Fruit fly (Drosophila melanogaster) whole organism, prepupa: ENCODE measurements around the gene Sec15.

Source experiments
- CG10669 ChIP-seq: fragments of 200-800 bp; sonication (Bioruptor generic); optimal IDR thresholded peaks from 3 replicates; lab custom pipeline; 2018; ENCODE audit warnings: missing biosample characterization, mild to moderate bottlenecking, missing genetic modification characterization, moderate library complexity
- CG11294 ChIP-seq: fragments of 200-800 bp; sonication (Bioruptor generic); IDR thresholded peaks from 2 replicates; pipeline ENCODE4 v1.3.6; 2022; ENCODE audit warnings: missing biosample characterization, missing genetic modification characterization
- CG11902 ChIP-seq: fragments of 200-800 bp; sonication (Bioruptor generic); optimal IDR thresholded peaks from 3 replicates; lab custom pipeline; 2016; ENCODE audit warnings: missing biosample characterization, missing genetic modification characterization
- CG15336 ChIP-seq: fragments of 200-800 bp; sonication (Bioruptor generic); IDR thresholded peaks from 2 replicates; pipeline ENCODE4 v1.3.6; 2022; ENCODE audit warnings: missing biosample characterization, missing genetic modification characterization
- CG1621 ChIP-seq: fragments of 200-800 bp; sonication (Bioruptor generic); optimal IDR thresholded peaks from 3 replicates; lab custom pipeline; 2018; ENCODE audit warnings: missing biosample characterization, mild to moderate bottlenecking, missing genetic modification characterization
- CG31627 ChIP-seq: fragments of 200-800 bp; sonication (Bioruptor generic); optimal IDR thresholded peaks from 3 replicates; lab custom pipeline; 2016; ENCODE audit warnings: missing biosample characterization, missing genetic modification characterization
- CG32006 ChIP-seq: fragments of 200-800 bp; sonication (Bioruptor generic); optimal IDR thresholded peaks from 3 replicates; lab custom pipeline; 2017; ENCODE audit warnings: missing biosample characterization, mild to moderate bottlenecking, missing genetic modification characterization
- CG34406 ChIP-seq: fragments of 200-800 bp; sonication (Bioruptor generic); optimal IDR thresholded peaks from 3 replicates; lab custom pipeline; 2016; ENCODE audit warnings: missing biosample characterization, missing genetic modification characterization
- CG3919 ChIP-seq: fragments of 200-800 bp; sonication (Bioruptor generic); optimal IDR thresholded peaks from 3 replicates; lab custom pipeline; 2016; ENCODE audit warnings: missing biosample characterization, missing genetic modification characterization
- CG4318 ChIP-seq: fragments of 200-800 bp; sonication (Bioruptor generic); optimal IDR thresholded peaks from 3 replicates; lab custom pipeline; 2017; ENCODE audit warnings: missing biosample characterization, mild to moderate bottlenecking, missing genetic modification characterization
- CG6163 ChIP-seq: fragments of 200-800 bp; sonication (Bioruptor generic); IDR thresholded peaks from 3 replicates; pipeline ENCODE4 v1.3.6; 2022; ENCODE audit warnings: missing biosample characterization, missing genetic modification characterization
- CG6276 ChIP-seq: fragments of 200-800 bp; sonication (Bioruptor generic); optimal IDR thresholded peaks from 2 replicates; lab custom pipeline; 2017; ENCODE audit warnings: missing biosample characterization, mild to moderate bottlenecking, missing genetic modification characterization
- CG6792 ChIP-seq: fragments of 200-800 bp; sonication (Bioruptor generic); optimal IDR thresholded peaks from 3 replicates; lab custom pipeline; 2016; ENCODE audit warnings: missing biosample characterization, missing genetic modification characterization
- CG6808 ChIP-seq: fragments of 200-800 bp; sonication (Bioruptor generic); optimal IDR thresholded peaks from 3 replicates; lab custom pipeline; 2017; ENCODE audit warnings: missing biosample characterization, missing genetic modification characterization, mild to moderate bottlenecking, moderate library complexity, missing genetic modification reagents
- CG6854 ChIP-seq: fragments of 200-800 bp; sonication (Bioruptor generic); optimal IDR thresholded peaks from 2 replicates; lab custom pipeline; 2017; ENCODE audit warnings: missing biosample characterization, mild to moderate bottlenecking, missing genetic modification characterization
- CG8632 ChIP-seq: fragments of 200-800 bp; sonication (Bioruptor generic); optimal IDR thresholded peaks from 3 replicates; lab custom pipeline; 2016; ENCODE audit warnings: missing biosample characterization, missing genetic modification characterization
- Eip75B ChIP-seq: fragments of 200-800 bp; sonication (Bioruptor generic); optimal IDR thresholded peaks from 3 replicates; lab custom pipeline; 2016; ENCODE audit warnings: missing biosample characterization, missing genetic modification characterization
- Eip78C ChIP-seq: fragments of 200-800 bp; sonication (Bioruptor generic); peaks from one replicate; lab custom pipeline; 2016; ENCODE audit warnings: missing biosample characterization, missing genetic modification characterization
- Eip93F ChIP-seq: fragments of 200-800 bp; sonication (Bioruptor generic); optimal IDR thresholded peaks from 2 replicates; lab custom pipeline; 2016; ENCODE audit warnings: missing biosample characterization, mild to moderate bottlenecking, missing genetic modification characterization
- Gug ChIP-seq: fragments of 200-800 bp; sonication (Bioruptor generic); IDR thresholded peaks from 2 replicates; pipeline ENCODE4 v1.3.6; 2022; ENCODE audit warnings: missing biosample characterization, missing genetic modification characterization
- Hr39 ChIP-seq: fragments of 200-800 bp; sonication (Bioruptor generic); optimal IDR thresholded peaks from 2 replicates; lab custom pipeline; 2016; ENCODE audit warnings: missing biosample characterization, missing genetic modification characterization
- Hr4 ChIP-seq: fragments of 200-800 bp; sonication (Bioruptor generic); optimal IDR thresholded peaks from 3 replicates; lab custom pipeline; 2016; ENCODE audit warnings: missing biosample characterization, missing genetic modification characterization
- Lpt ChIP-seq: fragments of 200-800 bp; sonication (Bioruptor generic); optimal IDR thresholded peaks from 3 replicates; lab custom pipeline; 2016; ENCODE audit warnings: missing biosample characterization, missing genetic modification characterization
- OdsH ChIP-seq: fragments of 200-800 bp; sonication (Bioruptor generic); optimal IDR thresholded peaks from 3 replicates; lab custom pipeline; 2016; ENCODE audit warnings: missing biosample characterization, missing genetic modification characterization
- Smox ChIP-seq: fragments of 200-800 bp; sonication (Bioruptor generic); optimal IDR thresholded peaks from 3 replicates; lab custom pipeline; 2016; ENCODE audit warnings: missing biosample characterization, missing genetic modification characterization
- Sox102F ChIP-seq: fragments of 200-800 bp; sonication (Bioruptor generic); optimal IDR thresholded peaks from 2 replicates; lab custom pipeline; 2016; ENCODE audit warnings: missing biosample characterization, mild to moderate bottlenecking, missing genetic modification characterization
- Sox14 ChIP-seq: fragments of 200-800 bp; sonication (Bioruptor generic); optimal IDR thresholded peaks from 3 replicates; lab custom pipeline; 2016; ENCODE audit warnings: missing biosample characterization, missing genetic modification characterization
- achi ChIP-seq: fragments of 200-800 bp; sonication (Bioruptor generic); optimal IDR thresholded peaks from 3 replicates; lab custom pipeline; 2016; ENCODE audit warnings: missing biosample characterization, missing genetic modification characterization
- cyc ChIP-seq: fragments of 200-800 bp; sonication (Bioruptor generic); optimal IDR thresholded peaks from 3 replicates; lab custom pipeline; 2016; ENCODE audit warnings: missing biosample characterization, missing genetic modification characterization
- dac ChIP-seq: fragments of 200-800 bp; sonication (Bioruptor generic); optimal IDR thresholded peaks from 2 replicates; lab custom pipeline; 2017; ENCODE audit warnings: missing biosample characterization, mild to moderate bottlenecking, missing genetic modification characterization
- eg ChIP-seq: fragments of 200-800 bp; sonication (Bioruptor generic); IDR thresholded peaks from 3 replicates; pipeline ENCODE4 v1.3.6; 2022; ENCODE audit warnings: missing biosample characterization, missing genetic modification characterization
- esn ChIP-seq: fragments of 200-800 bp; sonication (Bioruptor generic); optimal IDR thresholded peaks from 2 replicates; lab custom pipeline; 2016; ENCODE audit warnings: missing biosample characterization, mild to moderate bottlenecking, missing genetic modification characterization, moderate library complexity
- fd85E ChIP-seq: fragments of 200-800 bp; sonication (Bioruptor generic); optimal IDR thresholded peaks from 3 replicates; lab custom pipeline; 2016; ENCODE audit warnings: missing biosample characterization, missing genetic modification characterization
- fkh ChIP-seq: fragments of 200-800 bp; sonication (Bioruptor generic); optimal IDR thresholded peaks from 3 replicates; lab custom pipeline; 2017; ENCODE audit warnings: missing biosample characterization, mild to moderate bottlenecking, missing genetic modification characterization, moderate library complexity
- lz ChIP-seq: fragments of 200-800 bp; sonication (Bioruptor generic); optimal IDR thresholded peaks from 3 replicates; lab custom pipeline; 2016; ENCODE audit warnings: missing biosample characterization, missing genetic modification characterization
- pdm3 ChIP-seq: fragments of 200-800 bp; sonication (Bioruptor generic); optimal IDR thresholded peaks from 3 replicates; lab custom pipeline; 2016; ENCODE audit warnings: missing biosample characterization, missing genetic modification characterization
- spab ChIP-seq: fragments of 200-800 bp; sonication (Bioruptor generic); optimal IDR thresholded peaks from 2 replicates; lab custom pipeline; 2017; ENCODE audit warnings: missing biosample characterization, mild to moderate bottlenecking, missing genetic modification characterization, missing genetic modification reagents
- ss ChIP-seq, 2 experiments: fragments of 200-800 bp; sonication (Bioruptor generic); optimal IDR thresholded peaks; 2 replicates in 1 of 2; 3 replicates in 1 of 2; lab custom pipeline; 2017 to 2018; ENCODE audit warnings: mild to moderate bottlenecking in 2 of 2, missing biosample characterization in 2 of 2, missing genetic modification characterization in 2 of 2, moderate library complexity in 1 of 2
- svp ChIP-seq: fragments of 200-800 bp; sonication (Bioruptor generic); peaks from one replicate; lab custom pipeline; 2016; ENCODE audit warnings: missing biosample characterization, missing genetic modification characterization
- vri ChIP-seq: fragments of 200-800 bp; sonication (Bioruptor generic); optimal IDR thresholded peaks from 3 replicates; lab custom pipeline; 2016; ENCODE audit warnings: missing biosample characterization, mild to moderate bottlenecking, missing genetic modification characterization

Sec15 gene

DNA sequence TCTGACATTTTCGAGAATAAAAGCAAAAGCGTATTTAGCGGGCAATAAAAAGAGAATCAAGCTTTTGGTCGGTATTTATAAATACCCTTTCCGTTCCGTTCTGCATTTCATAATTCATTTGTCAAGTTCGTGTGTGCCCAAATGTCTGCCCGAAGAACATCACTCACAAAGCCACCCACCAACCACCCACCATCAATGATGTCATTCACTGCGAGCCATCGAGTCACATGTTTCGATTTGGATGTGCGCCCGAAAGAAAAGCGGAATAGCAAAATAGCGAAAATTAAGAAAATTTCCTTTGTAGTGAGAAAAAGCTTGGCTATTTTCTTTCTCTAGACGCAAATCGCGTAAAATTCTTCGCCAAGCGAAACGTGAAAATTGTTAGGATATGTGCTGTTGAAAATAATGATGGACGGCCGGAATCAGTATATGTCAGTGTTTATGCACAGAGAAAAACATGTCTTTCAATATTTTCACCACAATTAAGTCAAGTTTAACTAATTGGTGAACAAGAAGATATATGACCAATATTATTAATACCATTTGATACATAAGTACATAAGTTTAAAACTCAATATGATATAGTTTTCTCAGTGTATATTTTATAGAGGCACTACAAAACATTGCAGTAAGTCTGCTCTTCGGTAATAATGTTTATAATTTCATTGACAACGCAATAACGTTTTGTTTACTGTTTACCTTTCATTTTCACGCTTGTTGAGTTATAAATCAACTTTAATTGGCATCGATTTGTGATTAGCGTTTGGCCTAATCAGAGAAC is 43.5 kb upstream of the Sec15 start (continued):
- TF ChIP-seq Sox14 (GFP tag; lab: Kevin White, UChicago) (peak; percentile 13), CG11294 (GFP tag; lab: Robert Waterston, UW) (peak; percentile 44; the same call in 1 of the 2 replicates), CG11902 (no peak), CG31627 (GFP tag; lab: Kevin White, UChicago) (peak; percentile 48), CG4318 (GFP tag; lab: Kevin White, UChicago) (no peak), svp (GFP tag; lab: Kevin White, UChicago) (peak; percentile 54), CG6854 (GFP tag; lab: Kevin White, UChicago) (no peak), CG8632 (peak; percentile 43), pdm3 (GFP tag; lab: Kevin White, UChicago) (peak; percentile 27), CG15336 (peak; percentile 73), esn (GFP tag; lab: Kevin White, UChicago) (peak; percentile 57), CG32006 (peak; percentile 32)

dm6 chr3R:21150090-21150489 is 42.3 kb upstream of the Sec15 start:
- TF ChIP-seq Hr39 (GFP tag; lab: Kevin White, UChicago) (no peak), svp (GFP tag; lab: Kevin White, UChicago) (peak; percentile 87), Eip78C (GFP tag; lab: Kevin White, UChicago) (peak; percentile 63), CG1621 (tag; lab: Kevin White, UChicago) (no peak), vri (GFP tag; lab: Kevin White, UChicago) (peak; percentile 85), Hr4 (GFP tag; lab: Kevin White, UChicago) (no peak), ss (GFP tag; optimal IDR thresholded peaks at IDR 0.05; lab: Kevin White, UChicago) (peak in 1 of 2 experiments; percentile 9), CG6854 (GFP tag; lab: Kevin White, UChicago) (no peak), CG6163 (GFP tag; lab: Robert Waterston, UW) (0 out of 3 replicates have a peak, but pooled peaks have one; percentile 23), CG3919 (peak; percentile 9), CG4318 (GFP tag; lab: Kevin White, UChicago) (no peak), Eip93F (GFP tag; lab: Kevin White, UChicago) (peak; percentile 37), spab (GFP tag; lab: Kevin White, UChicago) (no peak), CG11294 (GFP tag; lab: Robert Waterston, UW) (no peak), fkh (GFP tag; lab: Kevin White, UChicago) (peak; percentile 20), Gug (GFP tag; lab: Robert Waterston, UW) (no peak), Sox14 (GFP tag; lab: Kevin White, UChicago) (peak; percentile 67)
- TF ChIP-seq, all 60 proteins: peak for 9

dm6 chr3R:21141341-21141740 is 33.6 kb upstream of the Sec15 start:
- TF ChIP-seq Smox (GFP tag; lab: Kevin White, UChicago), result no peak
- TF ChIP-seq OdsH, result no peak
- peak; percentile 65 for TF ChIP-seq vri (GFP tag; lab: Kevin White, UChicago)

DNA sequence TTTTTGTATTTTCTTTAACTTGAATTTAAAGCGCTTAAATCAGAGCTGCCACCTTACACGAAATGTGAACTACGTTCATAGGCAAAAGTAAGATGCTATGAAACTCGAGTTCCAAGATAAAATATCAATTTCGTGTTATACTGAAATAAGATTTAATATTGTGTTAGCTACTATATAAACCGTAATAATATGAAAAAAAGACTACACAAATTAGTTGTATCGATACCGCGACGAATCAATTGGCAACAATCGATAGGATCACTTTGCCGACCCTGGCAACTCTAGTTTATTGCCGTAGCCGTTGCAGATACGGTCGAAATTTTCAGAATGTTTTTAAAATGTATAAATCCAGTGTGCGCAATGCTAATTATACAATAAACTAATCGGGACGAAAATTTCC is 32.7 kb upstream of the Sec15 start, which contains the start of gene SNF4Agamma:
Gene SNF4Agamma, plus strand, starts transcription at position 282 of the 400 bp plus-strand sequence.
- TF ChIP-seq Sox102F (no peak), CG8632 (no peak), Gug (GFP tag; lab: Robert Waterston, UW) (no peak), CG11902 (no peak), Lpt (GFP tag; lab: Kevin White, UChicago) (no peak), Eip75B (GFP tag; lab: Kevin White, UChicago) (no peak), lz (GFP tag; lab: Kevin White, UChicago) (peak; percentile 51), svp (GFP tag; lab: Kevin White, UChicago) (no peak), CG6808 (GFP tag; lab: Kevin White, UChicago) (no peak), CG6854 (GFP tag; lab: Kevin White, UChicago) (no peak), CG6163 (GFP tag; lab: Robert Waterston, UW) (no peak), cyc (GFP tag; lab: Kevin White, UChicago) (no peak), fkh (GFP tag; lab: Kevin White, UChicago) (no peak), CG6792 (no peak), Sox14 (GFP tag; lab: Kevin White, UChicago) (no peak), CG34406 (GFP tag; lab: Kevin White, UChicago) (no peak), CG15336 (no peak), achi (GFP tag; lab: Kevin White, UChicago) (no peak), Hr39 (GFP tag; lab: Kevin White, UChicago) (peak; percentile 9), CG10669 (GFP tag; lab: Kevin White, UChicago) (no peak), esn (GFP tag; lab: Kevin White, UChicago) (peak; percentile 55), fd85E (GFP tag; lab: Kevin White, UChicago) (no peak), pdm3 (GFP tag; lab: Kevin White, UChicago) (no peak), Eip78C (GFP tag; lab: Kevin White, UChicago) (peak; percentile 73), CG3919 (no peak), eg (GFP tag; lab: Robert Waterston, UW) (no peak), OdsH (no peak), CG4318 (GFP tag; lab: Kevin White, UChicago) (no peak), dac (GFP tag; lab: Kevin White, UChicago) (no peak), spab (GFP tag; lab: Kevin White, UChicago) (no peak), ss (GFP tag; optimal IDR thresholded peaks at IDR 0.05; lab: Kevin White, UChicago) (no peak), CG6276 (GFP tag; lab: Kevin White, UChicago) (no peak), CG32006 (no peak)
